Worm (Caenorhabditis elegans): ENCODE results near the gene Y54G2A.52.

Y54G2A.52 gene

DNA sequence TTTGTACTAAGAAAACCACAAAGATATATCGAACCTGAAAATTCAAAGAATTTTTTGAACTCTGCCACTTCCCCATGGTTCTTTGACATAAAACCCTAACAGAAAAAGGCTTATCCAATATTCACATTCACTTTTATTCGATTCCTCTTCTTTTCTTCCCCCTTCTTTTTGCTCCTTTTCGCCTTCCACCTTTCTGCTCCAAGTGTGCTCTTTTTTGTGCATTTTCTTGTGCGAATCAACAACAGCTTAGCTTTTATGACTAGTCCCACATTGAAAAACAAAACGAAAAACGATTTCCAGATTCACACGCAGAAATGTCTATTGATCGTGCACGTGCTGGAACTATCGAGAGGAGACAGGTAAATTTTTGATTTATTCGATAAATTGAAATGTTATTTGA is 46.9 kb downstream of the Y54G2A.52 start, which contains the start of gene Y54G2A.41:
TSS of gene Y54G2A.41 (plus strand) at position 301 of the 400 bp plus-strand sequence.
- TF ChIP-seq pros-1 (tag; optimal IDR thresholded peaks at IDR 0.05) (no peak), C38D4.7 (GFP tag; optimal IDR thresholded peaks at IDR 0.05) (no peak), pha-4 (tag; optimal IDR thresholded peaks at IDR 0.05) (no peak), elt-2 (tag; optimal IDR thresholded peaks at IDR 0.05) (no peak), K02D7.2 (tag; optimal IDR thresholded peaks at IDR 0.05) (no peak)

DNA sequence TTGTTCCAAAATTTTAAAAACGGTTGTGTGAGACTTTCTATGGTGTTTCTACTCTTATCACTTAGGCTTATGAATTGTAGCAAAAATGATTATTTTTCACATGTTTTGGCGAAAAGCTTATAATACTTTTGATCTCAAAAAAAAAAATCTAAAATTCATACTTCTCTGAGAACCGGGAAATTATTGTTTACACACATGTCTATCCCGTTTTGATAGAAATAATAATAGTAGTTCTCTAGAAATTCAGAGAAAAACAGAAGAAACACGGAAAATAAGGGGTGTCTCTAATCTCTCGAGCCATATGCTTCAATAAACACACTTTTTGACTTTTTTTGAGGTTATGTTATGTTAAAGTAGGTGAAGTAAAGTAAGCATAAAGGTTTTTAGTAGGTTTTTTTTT is 47.9 kb downstream of the Y54G2A.52 start:
- TF ChIP-seq lim-6 (tag; optimal IDR thresholded peaks at IDR 0.05): no peak
- no peak for TF ChIP-seq ceh-30 (tag; optimal IDR thresholded peaks at IDR 0.05)

DNA sequence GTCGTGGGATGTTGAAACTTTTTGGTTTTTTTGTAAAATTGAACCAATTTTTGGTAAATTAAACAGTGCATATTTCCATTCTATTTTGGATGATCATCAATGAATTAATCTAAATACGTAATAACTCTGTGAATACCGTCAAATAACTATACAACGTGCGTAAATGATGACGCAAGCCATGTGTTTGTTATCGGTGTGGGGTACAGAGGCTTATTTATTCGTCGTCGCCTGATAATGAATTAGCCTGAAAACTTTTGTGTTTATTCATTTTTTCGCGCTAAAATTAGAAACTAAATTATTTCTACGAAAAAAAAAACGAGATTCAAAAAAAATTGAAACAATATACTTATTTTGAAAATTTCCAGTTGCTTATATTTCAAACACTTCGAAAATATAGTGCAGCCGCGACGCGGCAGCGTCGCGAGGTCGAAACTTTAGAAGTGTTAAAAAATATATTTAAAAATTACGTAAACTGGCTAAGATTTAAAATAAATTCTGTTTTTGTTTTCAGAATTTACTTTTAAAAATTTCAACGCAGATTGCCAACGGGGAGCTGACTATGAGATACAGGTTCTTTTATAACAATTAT is 49.5 kb downstream of the Y54G2A.52 start:
- no peak for TF ChIP-seq pag-3 (tag; optimal IDR thresholded peaks at IDR 0.05; ENCODE audit: borderline replicate concordance)
- TF ChIP-seq dmd-4 (tag; optimal IDR thresholded peaks at IDR 0.05; ENCODE audit: borderline replicate concordance): no peak
- TF ChIP-seq K02D7.2 (tag; optimal IDR thresholded peaks at IDR 0.05): no peak
- TF ChIP-seq hlh-15 (tag; optimal IDR thresholded peaks at IDR 0.05): no peak
- TF ChIP-seq elt-2 (tag; optimal IDR thresholded peaks at IDR 0.05): peak; percentile 66

DNA sequence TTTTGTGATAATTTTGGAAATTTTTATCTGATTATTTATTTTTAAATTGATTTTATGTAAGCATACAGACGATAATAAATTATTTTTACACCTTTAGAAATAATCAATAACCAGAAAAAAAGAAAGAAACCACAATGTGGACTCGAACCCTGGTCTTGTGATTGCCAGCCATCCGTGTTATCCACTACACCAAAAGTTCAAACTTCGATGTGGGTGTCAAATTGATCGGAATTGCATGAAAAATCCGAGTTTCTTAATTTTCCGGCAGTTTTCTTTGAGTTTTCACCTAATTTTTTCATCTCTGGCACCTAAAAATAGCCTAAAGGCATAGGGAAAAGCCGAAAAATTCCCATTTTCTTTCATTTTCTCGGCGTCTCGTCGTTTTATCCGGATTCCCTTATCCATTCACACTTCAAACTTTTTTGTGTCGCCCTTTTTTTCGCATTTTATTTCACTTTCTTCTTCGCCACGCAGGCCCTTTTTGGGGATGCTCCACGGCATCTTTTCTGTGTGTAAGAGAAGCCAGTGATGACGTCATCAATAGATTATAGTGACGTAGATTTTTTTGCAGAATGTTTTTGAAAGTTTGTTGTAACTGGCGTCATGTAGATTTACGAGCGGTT is 51.0 kb downstream of the Y54G2A.52 start:
- TF ChIP-seq hlh-8 (tag; optimal IDR thresholded peaks at IDR 0.05) (no peak), unc-42 (tag; optimal IDR thresholded peaks at IDR 0.05) (peak; percentile 3), ztf-16 (tag; optimal IDR thresholded peaks at IDR 0.05) (no peak)

Data from whole organism, late embryonic.